Worm (Caenorhabditis elegans) whole organism, late embryonic: ENCODE measurements around the gene nhr-18.

Experiments used
- C08G9.2 ChIP-seq: sonication (generic microtip); optimal IDR thresholded peaks from 2 replicates; lab custom pipeline; 2016; ENCODE audit warnings: mild to moderate bottlenecking, missing genetic modification characterization, moderate library complexity, missing compliant biosample characterization
- C38D4.7 ChIP-seq: fragments of 200-800 bp; sonication (Bioruptor generic); optimal IDR thresholded peaks from 2 replicates; lab custom pipeline; 2018; ENCODE audit warnings: mild to moderate bottlenecking, missing genetic modification characterization, moderate library complexity, missing compliant biosample characterization
- F13H6.1 ChIP-seq: sonication (generic microtip); optimal IDR thresholded peaks from 2 replicates; lab custom pipeline; 2016; ENCODE audit warnings: missing genetic modification characterization, missing compliant biosample characterization
- K02D7.2 ChIP-seq: sonication (generic microtip); optimal IDR thresholded peaks from 2 replicates; lab custom pipeline; 2017; ENCODE audit warnings: mild to moderate bottlenecking, missing genetic modification characterization, missing compliant biosample characterization
- T23F11.4 ChIP-seq: fragments of 200-800 bp; sonication (Bioruptor generic); optimal IDR thresholded peaks from 2 replicates; lab custom pipeline; 2018; ENCODE audit warnings: mild to moderate bottlenecking, missing genetic modification characterization, missing compliant biosample characterization
- ahr-1 ChIP-seq: sonication (generic microtip); optimal IDR thresholded peaks from 2 replicates; lab custom pipeline; 2016; ENCODE audit warnings: missing genetic modification characterization, missing compliant biosample characterization
- ama-1 ChIP-seq: fragments of 150-350 bp; optimal IDR thresholded peaks from 2 replicates; lab custom pipeline; 2014
- ceh-14 ChIP-seq: sonication (generic microtip); optimal IDR thresholded peaks from 2 replicates; lab custom pipeline; 2016; ENCODE audit warnings: missing genotype, missing genetic modification characterization, missing compliant biosample characterization
- ceh-18 ChIP-seq: sonication (generic microtip); optimal IDR thresholded peaks from 2 replicates; lab custom pipeline; 2016; ENCODE audit warnings: missing genetic modification characterization, missing compliant biosample characterization
- ceh-2 ChIP-seq: sonication (generic microtip); optimal IDR thresholded peaks from 2 replicates; lab custom pipeline; 2016; ENCODE audit warnings: missing genotype, missing genetic modification characterization, missing compliant biosample characterization
- ceh-31 ChIP-seq: sonication (generic microtip); optimal IDR thresholded peaks from 2 replicates; lab custom pipeline; 2016; ENCODE audit warnings: missing genetic modification characterization, missing compliant biosample characterization
- ceh-34 ChIP-seq: sonication (generic microtip); optimal IDR thresholded peaks from 2 replicates; lab custom pipeline; 2016; ENCODE audit warnings: mild to moderate bottlenecking, missing genetic modification characterization, missing compliant biosample characterization
- ceh-6 ChIP-seq: fragments of 200-800 bp; sonication (Bioruptor generic); optimal IDR thresholded peaks from 2 replicates; lab custom pipeline; 2018; ENCODE audit warnings: mild to moderate bottlenecking, missing genetic modification characterization, missing compliant biosample characterization
- che-1 ChIP-seq: sonication (generic microtip); optimal IDR thresholded peaks from 2 replicates; lab custom pipeline; 2016; ENCODE audit warnings: mild to moderate bottlenecking, missing genetic modification characterization, missing compliant biosample characterization
- elt-2 ChIP-seq: sonication (generic microtip); optimal IDR thresholded peaks from 2 replicates; lab custom pipeline; 2016; ENCODE audit warnings: missing genetic modification reagents, missing genetic modification characterization, missing compliant biosample characterization
- ets-4 ChIP-seq: sonication (generic microtip); optimal IDR thresholded peaks from 2 replicates; lab custom pipeline; 2016; ENCODE audit warnings: missing genetic modification characterization, missing compliant biosample characterization
- eyg-1 ChIP-seq: sonication (generic microtip); optimal IDR thresholded peaks from 2 replicates; lab custom pipeline; 2016; ENCODE audit warnings: missing genotype, missing genetic modification characterization, missing compliant biosample characterization
- fkh-6 ChIP-seq: sonication (generic microtip); optimal IDR thresholded peaks from 2 replicates; lab custom pipeline; 2016; ENCODE audit warnings: missing genetic modification characterization, missing compliant biosample characterization
- hlh-13 ChIP-seq: fragments of 200-800 bp; sonication (Bioruptor generic); optimal IDR thresholded peaks from 2 replicates; lab custom pipeline; 2018; ENCODE audit warnings: mild to moderate bottlenecking, missing genetic modification characterization, missing compliant biosample characterization
- hlh-15 ChIP-seq: sonication (generic microtip); optimal IDR thresholded peaks from 2 replicates; lab custom pipeline; 2016; ENCODE audit warnings: missing genetic modification characterization, missing compliant biosample characterization
- hlh-30 ChIP-seq: sonication (generic microtip); optimal IDR thresholded peaks from 2 replicates; lab custom pipeline; 2017; ENCODE audit warnings: antibody characterized with exemption, missing genetic modification characterization, missing compliant biosample characterization; ENCODE audit not compliant: insufficient read depth
- hlh-8 ChIP-seq: sonication (generic microtip); optimal IDR thresholded peaks from 2 replicates; lab custom pipeline; 2016; ENCODE audit warnings: missing genotype, missing genetic modification characterization, missing compliant biosample characterization
- mec-3 ChIP-seq: sonication (generic microtip); optimal IDR thresholded peaks from 2 replicates; lab custom pipeline; 2016; ENCODE audit warnings: borderline replicate concordance, missing genetic modification characterization, missing compliant biosample characterization
- nhr-11 ChIP-seq: fragments of 150-350 bp; optimal IDR thresholded peaks from 2 replicates; lab custom pipeline; 2014; ENCODE audit warnings: missing biosample characterization, missing genetic modification characterization
- nhr-232 ChIP-seq: sonication (generic microtip); optimal IDR thresholded peaks from 2 replicates; lab custom pipeline; 2016; ENCODE audit warnings: missing genetic modification characterization, missing compliant biosample characterization
- odd-2 ChIP-seq: sonication (generic microtip); optimal IDR thresholded peaks from 2 replicates; lab custom pipeline; 2017; ENCODE audit warnings: antibody characterized with exemption, mild to moderate bottlenecking, missing genetic modification characterization, missing compliant biosample characterization
- pag-3 ChIP-seq: sonication (generic microtip); optimal IDR thresholded peaks from 2 replicates; lab custom pipeline; 2016; ENCODE audit warnings: missing compliant biosample characterization, missing genetic modification characterization, borderline replicate concordance
- pha-2 ChIP-seq: sonication (generic microtip); optimal IDR thresholded peaks from 2 replicates; lab custom pipeline; 2017; ENCODE audit warnings: mild to moderate bottlenecking, missing genetic modification characterization, missing compliant biosample characterization
- pqm-1 ChIP-seq: sonication (generic microtip); optimal IDR thresholded peaks from 2 replicates; lab custom pipeline; 2016; ENCODE audit warnings: missing genetic modification characterization, missing compliant biosample characterization
- pros-1 ChIP-seq: fragments of 150-350 bp; optimal IDR thresholded peaks from 2 replicates; lab custom pipeline; 2014; ENCODE audit warnings: missing biosample characterization, missing genetic modification reagents, missing genetic modification characterization
- sdc-2 ChIP-seq: sonication (generic microtip); optimal IDR thresholded peaks from 2 replicates; lab custom pipeline; 2016; ENCODE audit warnings: missing genotype, missing genetic modification characterization, missing compliant biosample characterization
- sox-4 ChIP-seq: sonication (generic microtip); optimal IDR thresholded peaks from 2 replicates; lab custom pipeline; 2017; ENCODE audit warnings: mild to moderate bottlenecking, missing genetic modification characterization, inconsistent platforms, missing compliant biosample characterization
- syd-9 ChIP-seq: sonication (generic microtip); optimal IDR thresholded peaks from 2 replicates; lab custom pipeline; 2016; ENCODE audit warnings: mild to moderate bottlenecking, missing genetic modification characterization, moderate library complexity, missing compliant biosample characterization
- tbx-7 ChIP-seq: sonication (generic microtip); optimal IDR thresholded peaks from 2 replicates; lab custom pipeline; 2016; ENCODE audit warnings: missing genotype, missing genetic modification characterization, missing compliant biosample characterization
- unc-3 ChIP-seq, 2 experiments: fragments of 200-800 bp in 1 of 2; sonication (Bioruptor generic) in 1 of 2; sonication (generic microtip) in 1 of 2; conservative IDR thresholded peaks in 1 of 2; optimal IDR thresholded peaks in 1 of 2; 2 replicates each; pipeline versions ENCODE4 v1.3.6 to Lab custom; 2016 to 2022; ENCODE audit warnings: missing compliant biosample characterization in 2 of 2, missing genetic modification characterization in 2 of 2, missing genetic modification reagents in 1 of 2
- unc-42 ChIP-seq: sonication (generic microtip); optimal IDR thresholded peaks from 2 replicates; lab custom pipeline; 2016; ENCODE audit warnings: missing genotype, missing genetic modification characterization, missing compliant biosample characterization
- unc-55 ChIP-seq: sonication (generic microtip); optimal IDR thresholded peaks from 2 replicates; lab custom pipeline; 2017; ENCODE audit warnings: missing biosample characterization, missing genetic modification reagents, missing genetic modification characterization
- unc-86 ChIP-seq: sonication (generic microtip); optimal IDR thresholded peaks from 2 replicates; lab custom pipeline; 2016; ENCODE audit warnings: missing genetic modification characterization, missing compliant biosample characterization

nhr-18 gene

DNA sequence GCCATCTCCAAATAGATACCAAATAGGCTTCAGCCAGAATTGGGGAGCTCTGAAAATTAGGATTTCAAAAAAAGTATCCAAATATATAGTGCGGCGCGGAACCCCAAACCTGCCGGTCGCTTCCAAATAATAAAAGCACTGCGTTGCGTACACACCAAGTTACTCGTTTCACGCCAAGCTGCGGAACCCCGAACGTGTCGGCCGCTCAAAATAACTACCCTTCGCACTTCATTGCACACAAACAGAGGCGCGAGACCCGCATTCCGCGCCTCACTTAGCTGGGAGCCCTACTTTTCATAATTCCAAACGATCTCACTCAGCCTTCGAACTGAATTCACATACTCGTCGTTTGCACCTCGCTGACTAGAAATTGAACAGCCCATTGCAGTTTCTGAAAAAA is 27.4 kb upstream of the nhr-18 start:
- no peak for TF ChIP-seq ahr-1 (tag; lab: Kevin White, UChicago)
- no peak for TF ChIP-seq hlh-13 (GFP tag; lab: Kevin White, UChicago)
- TF ChIP-seq ama-1 (lab: Kevin White, UChicago), result no peak

DNA sequence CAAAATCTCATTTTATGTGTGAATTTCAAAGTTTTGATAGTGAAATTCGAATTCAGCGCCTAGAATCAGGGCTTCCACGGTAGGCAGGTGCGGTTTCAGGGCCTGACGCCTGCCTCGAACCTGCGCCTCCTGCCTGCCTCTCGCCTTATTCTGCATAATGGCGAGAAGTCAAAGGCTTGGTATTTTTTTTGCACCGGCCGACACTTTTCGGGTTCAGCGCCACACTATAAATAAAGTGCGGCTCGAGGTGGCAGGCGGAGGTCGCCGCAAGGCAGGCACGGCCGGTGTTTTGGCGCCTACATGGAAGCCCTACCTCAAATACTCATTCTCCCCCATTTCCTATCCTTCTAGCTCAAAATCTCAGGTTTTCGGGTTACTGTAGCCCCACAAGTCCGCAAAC is 26.6 kb upstream of the nhr-18 start:
- no peak for TF ChIP-seq ceh-6
- TF ChIP-seq ceh-34 (tag; lab: Kevin White, UChicago), result no peak
- TF ChIP-seq K02D7.2 (tag; lab: Kevin White, UChicago), result no peak
- TF ChIP-seq eyg-1 (tag; lab: Kevin White, UChicago), result no peak
- TF ChIP-seq nhr-11 (tag; lab: Kevin White, UChicago), result no peak
- TF ChIP-seq ceh-14 (tag; lab: Kevin White, UChicago), result no peak
- no peak for TF ChIP-seq C38D4.7 (GFP tag; lab: Kevin White, UChicago)
- TF ChIP-seq ceh-31 (tag; lab: Kevin White, UChicago), result no peak
- no peak for TF ChIP-seq hlh-30 (tag; lab: Kevin White, UChicago)
- no peak for TF ChIP-seq ceh-2 (tag; lab: Kevin White, UChicago)
- no peak for TF ChIP-seq tbx-7
- TF ChIP-seq nhr-232 (tag; lab: Kevin White, UChicago), result no peak
- no peak for TF ChIP-seq fkh-6 (tag; lab: Kevin White, UChicago)

DNA sequence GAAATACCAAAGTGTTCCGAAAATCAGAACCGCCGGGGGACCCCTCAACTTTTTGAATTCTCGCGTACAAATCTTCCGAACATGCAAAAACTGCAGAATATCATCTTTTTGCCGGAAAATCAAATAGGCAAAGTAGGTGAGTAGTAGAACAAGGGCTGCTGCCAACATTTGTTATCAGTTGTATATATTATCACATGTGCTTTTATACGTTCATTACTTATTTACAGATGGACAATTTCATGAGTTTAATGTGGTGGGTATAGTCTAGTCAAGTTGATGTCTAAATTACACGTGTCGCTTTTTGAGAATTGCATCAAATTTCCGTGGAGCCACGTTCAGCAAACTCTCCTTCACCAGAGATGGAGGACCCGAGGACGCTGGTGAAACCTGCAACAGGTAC is 25.8 kb upstream of the nhr-18 start, which contains the start of gene cyp-32B1:
cyp-32B1 (minus strand) TSS at position 176 of the 400 bp plus-strand sequence.
- TF ChIP-seq unc-55 (GFP tag; lab: Kevin White, UChicago) (no peak), hlh-8 (no peak), T23F11.4 (GFP tag; lab: Kevin White, UChicago) (no peak), pros-1 (tag; lab: Kevin White, UChicago) (no peak), ceh-18 (tag; lab: Kevin White, UChicago) (no peak), odd-2 (tag; lab: Kevin White, UChicago) (no peak), unc-86 (no peak), pqm-1 (tag; lab: Kevin White, UChicago) (no peak), C38D4.7 (GFP tag; lab: Kevin White, UChicago) (no peak), pag-3 (no peak), ceh-2 (tag; lab: Kevin White, UChicago) (no peak), unc-3 (GFP tag; conservative IDR thresholded peaks at IDR 0.05; lab: Robert Waterston, UW) (no peak), unc-3 (tag; optimal IDR thresholded peaks at IDR 0.05; lab: Kevin White, UChicago) (no peak), che-1 (no peak), mec-3 (tag; lab: Kevin White, UChicago) (no peak), ets-4 (no peak), pha-2 (no peak), F13H6.1 (no peak), unc-42 (tag; lab: Kevin White, UChicago) (no peak), C08G9.2 (tag; lab: Kevin White, UChicago) (no peak)
- TF ChIP-seq, all 69 proteins: peak for 0

DNA sequence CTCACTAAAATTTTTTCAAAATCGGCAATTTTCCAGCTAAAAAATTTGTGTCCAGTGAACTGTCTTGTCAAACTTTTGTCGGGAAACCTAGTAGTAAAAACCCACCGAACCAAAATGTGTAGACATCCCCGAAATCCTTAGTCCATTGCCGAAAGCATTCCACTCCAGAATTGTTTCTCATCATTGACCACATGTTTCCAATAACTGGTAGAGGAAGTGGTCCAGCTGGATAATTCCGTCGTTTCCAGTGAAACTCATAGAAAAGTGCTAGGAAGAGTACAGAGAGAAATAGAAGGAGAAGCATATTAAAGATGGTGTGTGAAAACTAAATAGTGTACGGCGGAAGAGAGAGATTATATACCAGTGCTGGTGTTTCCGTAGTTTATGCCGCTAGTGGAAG is 22.9 kb upstream of the nhr-18 start, which contains the start of gene cyp-33C12:
cyp-33C12 (minus strand) TSS at position 321 of the 400 bp plus-strand sequence.
- TF ChIP-seq sdc-2 (tag; lab: Kevin White, UChicago), result no peak
- no peak for TF ChIP-seq hlh-15 (tag; lab: Kevin White, UChicago)
- TF ChIP-seq tbx-7, result no peak
- no peak for TF ChIP-seq nhr-232 (tag; lab: Kevin White, UChicago)
- TF ChIP-seq T23F11.4 (GFP tag; lab: Kevin White, UChicago), result no peak
- no peak for TF ChIP-seq ceh-14 (tag; lab: Kevin White, UChicago)
- TF ChIP-seq pha-2, result no peak
- TF ChIP-seq ceh-6, result no peak
- TF ChIP-seq sox-4 (tag; lab: Kevin White, UChicago), result no peak
- no peak for TF ChIP-seq K02D7.2 (tag; lab: Kevin White, UChicago)
- TF ChIP-seq elt-2 (tag; lab: Kevin White, UChicago), result no peak
- TF ChIP-seq syd-9 (tag; lab: Kevin White, UChicago), result no peak
- no peak for TF ChIP-seq pag-3
- TF ChIP-seq, all 69 proteins: peak for 0
